Worm (Caenorhabditis elegans) whole organism, L1 larva: ENCODE measurements around the gene Y75B12B.11.

Source experiments
- C04F5.9 ChIP-seq: sonication (generic microtip); optimal IDR thresholded peaks from 2 replicates; lab custom pipeline; 2016; ENCODE audit warnings: missing genetic modification characterization, missing compliant biosample characterization
- F16B12.6 ChIP-seq: fragments of 150-350 bp; optimal IDR thresholded peaks from 2 replicates; lab custom pipeline; 2014; ENCODE audit warnings: missing biosample characterization, missing genetic modification characterization
- Y116A8C.19 ChIP-seq: sonication (generic microtip); optimal IDR thresholded peaks from 2 replicates; lab custom pipeline; 2016; ENCODE audit warnings: missing compliant biosample characterization, missing genetic modification characterization, borderline replicate concordance
- aha-1 ChIP-seq: fragments of 150-350 bp; optimal IDR thresholded peaks from 2 replicates; lab custom pipeline; 2014; ENCODE audit warnings: missing biosample characterization, missing genetic modification characterization
- aly-2 ChIP-seq: fragments of 150-350 bp; optimal IDR thresholded peaks from 2 replicates; lab custom pipeline; 2014; ENCODE audit warnings: missing biosample characterization, missing genetic modification characterization
- ama-1 ChIP-seq: fragments of 150-350 bp; optimal IDR thresholded peaks from 2 replicates; lab custom pipeline; 2014
- blmp-1 ChIP-seq: fragments of 150-350 bp; optimal IDR thresholded peaks from 2 replicates; lab custom pipeline; 2014; ENCODE audit warnings: missing biosample characterization, missing genetic modification characterization
- ceh-88 ChIP-seq: fragments of 200-800 bp; sonication (Bioruptor generic); IDR thresholded peaks from 2 replicates; pipeline ENCODE4 v1.3.6; 2022; ENCODE audit warnings: missing genetic modification characterization, missing compliant biosample characterization
- ces-1 ChIP-seq: fragments of 150-350 bp; optimal IDR thresholded peaks from 2 replicates; lab custom pipeline; 2014; ENCODE audit warnings: missing biosample characterization, missing genetic modification reagents, missing genetic modification characterization
- dsc-1 ChIP-seq: sonication (generic microtip); optimal IDR thresholded peaks from 2 replicates; lab custom pipeline; 2016; ENCODE audit warnings: mild to moderate bottlenecking, missing genetic modification characterization, missing compliant biosample characterization
- efl-1 ChIP-seq, 4 experiments: fragments of 150-350 bp; optimal IDR thresholded peaks in 3 of 4; peaks in 1 of 4; 1 replicate in 1 of 4; 2 replicates in 3 of 4; lab custom pipeline; 2014; ENCODE audit warnings: missing biosample characterization in 2 of 4, missing genetic modification characterization in 2 of 4, missing genetic modification reagents in 2 of 4
- efl-3 ChIP-seq: fragments of 200-800 bp; sonication (Bioruptor generic); optimal IDR thresholded peaks from 2 replicates; lab custom pipeline; 2018; ENCODE audit warnings: mild to moderate bottlenecking, missing genetic modification characterization, missing compliant biosample characterization
- egl-13 ChIP-seq: sonication (generic microtip); optimal IDR thresholded peaks from 2 replicates; lab custom pipeline; 2016; ENCODE audit warnings: missing genotype, missing genetic modification reagents, missing genetic modification characterization, missing compliant biosample characterization
- egl-27 ChIP-seq, 2 experiments: fragments of 150-350 bp in 1 of 2; sonication (generic microtip); optimal IDR thresholded peaks; 3 replicates each; lab custom pipeline; 2017 to 2018; ENCODE audit warnings: missing biosample characterization in 2 of 2, missing genetic modification characterization in 2 of 2, missing genetic modification reagents in 2 of 2
- elt-2 ChIP-seq: sonication (generic microtip); optimal IDR thresholded peaks from 2 replicates; lab custom pipeline; 2016; ENCODE audit warnings: missing genetic modification characterization, mild to moderate bottlenecking, inconsistent platforms, missing compliant biosample characterization, missing genetic modification reagents
- elt-3 ChIP-seq, 6 experiments: fragments of 150-350 bp in 1 of 6; sonication (generic microtip); optimal IDR thresholded peaks; 2 replicates each; lab custom pipeline; 2017 to 2018; ENCODE audit warnings: missing biosample characterization in 6 of 6, missing genetic modification characterization in 6 of 6, inconsistent platforms in 1 of 6
- ets-5 ChIP-seq: fragments of 200-800 bp; sonication (Bioruptor generic); IDR thresholded peaks from 2 replicates; pipeline ENCODE4 v1.3.6; 2022; ENCODE audit warnings: missing genetic modification characterization, missing compliant biosample characterization
- fkh-10 ChIP-seq: sonication (generic microtip); optimal IDR thresholded peaks from 2 replicates; lab custom pipeline; 2017; ENCODE audit warnings: missing biosample characterization, missing genetic modification reagents, missing genetic modification characterization
- fkh-8 ChIP-seq: sonication (generic microtip); optimal IDR thresholded peaks from 2 replicates; lab custom pipeline; 2016; ENCODE audit warnings: mild to moderate bottlenecking, missing genetic modification characterization, missing compliant biosample characterization
- fos-1 ChIP-seq: fragments of 150-350 bp; optimal IDR thresholded peaks from 2 replicates; lab custom pipeline; 2014; ENCODE audit warnings: missing biosample characterization, missing genetic modification characterization
- hlh-17 ChIP-seq: fragments of 200-800 bp; sonication (Bioruptor generic); optimal IDR thresholded peaks from 2 replicates; lab custom pipeline; 2018; ENCODE audit warnings: missing genetic modification characterization, mild to moderate bottlenecking, missing compliant biosample characterization, moderate library complexity, borderline replicate concordance
- irx-1 ChIP-seq: sonication (generic microtip); optimal IDR thresholded peaks from 2 replicates; lab custom pipeline; 2016; ENCODE audit warnings: missing genetic modification characterization, missing compliant biosample characterization
- isw-1 ChIP-seq: fragments of 200-800 bp; sonication (Bioruptor generic); IDR thresholded peaks from 2 replicates; pipeline ENCODE4 v1.3.6; 2022; ENCODE audit warnings: missing genetic modification characterization, missing compliant biosample characterization
- lin-13 ChIP-seq: fragments of 150-350 bp; optimal IDR thresholded peaks from 2 replicates; lab custom pipeline; 2014; ENCODE audit warnings: missing biosample characterization, missing genetic modification reagents, missing genetic modification characterization
- lin-14 ChIP-seq: fragments of 200-800 bp; sonication (Bioruptor generic); optimal IDR thresholded peaks from 2 replicates; lab custom pipeline; 2018; ENCODE audit warnings: mild to moderate bottlenecking, missing genetic modification characterization, moderate library complexity, missing compliant biosample characterization
- lin-15B ChIP-seq: fragments of 150-350 bp; sonication (generic microtip); optimal IDR thresholded peaks from 3 replicates; lab custom pipeline; 2014; ENCODE audit warnings: missing biosample characterization, missing genetic modification characterization
- lin-35 ChIP-seq, 2 experiments: fragments of 150-350 bp; optimal IDR thresholded peaks; 2 replicates each; lab custom pipeline; 2014; ENCODE audit warnings: missing biosample characterization in 2 of 2, missing genetic modification characterization in 2 of 2, missing genetic modification reagents in 2 of 2
- lin-39 ChIP-seq: fragments of 150-350 bp; optimal IDR thresholded peaks from 2 replicates; lab custom pipeline; 2014; ENCODE audit warnings: missing biosample characterization, missing genetic modification reagents, missing genetic modification characterization
- lir-3 ChIP-seq: sonication (generic microtip); optimal IDR thresholded peaks from 2 replicates; lab custom pipeline; 2016; ENCODE audit warnings: mild to moderate bottlenecking, missing genetic modification characterization, moderate library complexity, missing compliant biosample characterization; ENCODE audit not compliant: poor library complexity
- mab-9 ChIP-seq: fragments of 200-800 bp; sonication (Bioruptor generic); IDR thresholded peaks from 2 replicates; pipeline ENCODE4 v1.3.6; 2022; ENCODE audit warnings: missing genetic modification reagents, missing genetic modification characterization, missing compliant biosample characterization
- mdl-1 ChIP-seq, 2 experiments: fragments of 150-350 bp; optimal IDR thresholded peaks; 2 replicates each; lab custom pipeline; 2014 to 2017; ENCODE audit warnings: missing biosample characterization in 2 of 2, missing genetic modification characterization in 2 of 2, inconsistent platforms in 1 of 2
- mep-1 ChIP-seq: fragments of 150-350 bp; optimal IDR thresholded peaks from 2 replicates; lab custom pipeline; 2014; ENCODE audit warnings: missing biosample characterization, missing genetic modification characterization
- nhr-19 ChIP-seq: fragments of 200-800 bp; sonication (Bioruptor generic); conservative IDR thresholded peaks from 2 replicates; pipeline ENCODE4 v1.3.6; 2022; ENCODE audit warnings: missing genetic modification characterization, missing compliant biosample characterization
- nhr-20 ChIP-seq: sonication (generic microtip); optimal IDR thresholded peaks from 2 replicates; lab custom pipeline; 2016; ENCODE audit warnings: mild to moderate bottlenecking, missing genetic modification characterization, missing compliant biosample characterization
- nhr-28 ChIP-seq: fragments of 150-350 bp; optimal IDR thresholded peaks from 2 replicates; lab custom pipeline; 2014; ENCODE audit warnings: missing biosample characterization, missing genetic modification characterization
- nhr-47 ChIP-seq: sonication (generic microtip); optimal IDR thresholded peaks from 2 replicates; lab custom pipeline; 2016; ENCODE audit warnings: mild to moderate bottlenecking, missing genetic modification characterization, moderate library complexity, missing compliant biosample characterization
- nhr-71 ChIP-seq: sonication (generic microtip); optimal IDR thresholded peaks from 2 replicates; lab custom pipeline; 2016; ENCODE audit warnings: mild to moderate bottlenecking, missing genetic modification characterization, moderate library complexity, missing compliant biosample characterization
- nhr-76 ChIP-seq: sonication (generic microtip); optimal IDR thresholded peaks from 2 replicates; lab custom pipeline; 2017; ENCODE audit warnings: missing biosample characterization, missing genetic modification characterization
- nhr-85 ChIP-seq: sonication (generic microtip); peaks from one replicate; lab custom pipeline; 2016; ENCODE audit warnings: missing genetic modification characterization, inconsistent platforms, missing compliant biosample characterization
- nhr-90 ChIP-seq: sonication (generic microtip); optimal IDR thresholded peaks from 2 replicates; lab custom pipeline; 2016; ENCODE audit warnings: mild to moderate bottlenecking, missing genetic modification characterization, missing compliant biosample characterization; ENCODE audit not compliant: poor library complexity
- pqm-1 ChIP-seq: sonication (generic microtip); optimal IDR thresholded peaks from 3 replicates; lab custom pipeline; 2017; ENCODE audit warnings: missing biosample characterization, missing genetic modification characterization
- snpc-4 ChIP-seq: fragments of 150-350 bp; optimal IDR thresholded peaks from 2 replicates; lab custom pipeline; 2014; ENCODE audit warnings: missing biosample characterization, missing genetic modification characterization
- snu-23 ChIP-seq: sonication (generic microtip); optimal IDR thresholded peaks from 2 replicates; lab custom pipeline; 2016; ENCODE audit warnings: missing genetic modification characterization, missing compliant biosample characterization
- sup-37 ChIP-seq: fragments of 200-800 bp; sonication (Bioruptor generic); optimal IDR thresholded peaks from 2 replicates; lab custom pipeline; 2018; ENCODE audit warnings: mild to moderate bottlenecking, missing genetic modification characterization, missing compliant biosample characterization
- swsn-7 ChIP-seq: sonication (generic microtip); optimal IDR thresholded peaks from 2 replicates; lab custom pipeline; 2016; ENCODE audit warnings: missing genetic modification characterization, missing compliant biosample characterization
- tbx-2 ChIP-seq: sonication (generic microtip); optimal IDR thresholded peaks from 2 replicates; lab custom pipeline; 2016; ENCODE audit warnings: missing genetic modification characterization, missing compliant biosample characterization
- tlp-1 ChIP-seq: fragments of 150-350 bp; optimal IDR thresholded peaks from 2 replicates; lab custom pipeline; 2014; ENCODE audit warnings: missing biosample characterization, missing genetic modification characterization
- unc-30 ChIP-seq: sonication (generic microtip); optimal IDR thresholded peaks from 2 replicates; lab custom pipeline; 2017; ENCODE audit warnings: missing biosample characterization, missing genetic modification characterization
- unc-62 ChIP-seq: fragments of 150-350 bp; optimal IDR thresholded peaks from 2 replicates; lab custom pipeline; 2014; ENCODE audit warnings: missing biosample characterization, missing genetic modification reagents, missing genetic modification characterization
- xbp-1 ChIP-seq: sonication (generic microtip); optimal IDR thresholded peaks from 2 replicates; lab custom pipeline; 2016; ENCODE audit warnings: missing genetic modification characterization, missing compliant biosample characterization
- zag-1 ChIP-seq: fragments of 150-350 bp; optimal IDR thresholded peaks from 2 replicates; lab custom pipeline; 2014; ENCODE audit warnings: missing biosample characterization, missing genetic modification characterization
- zip-4 ChIP-seq: fragments of 200-800 bp; sonication (Bioruptor generic); optimal IDR thresholded peaks from 2 replicates; lab custom pipeline; 2018; ENCODE audit warnings: mild to moderate bottlenecking, missing genetic modification characterization, moderate library complexity, missing compliant biosample characterization
- ztf-4 ChIP-seq: fragments of 150-350 bp; optimal IDR thresholded peaks from 2 replicates; lab custom pipeline; 2014; ENCODE audit warnings: missing biosample characterization, missing genetic modification characterization

The Y75B12B.11 gene

ce11 chrV:15190903-15191302 is at the start of gene Y75B12B.11:
Gene Y75B12B.11 (plus strand): TSS chrV:15191296.
- TF ChIP-seq mdl-1 (tag; optimal IDR thresholded peaks at IDR 0.05; lab: Kevin White, UChicago) (peak in 1 of 2 experiments; percentile 51), nhr-71 (tag; lab: Kevin White, UChicago) (peak; percentile 87), elt-3 (tag; optimal IDR thresholded peaks at IDR 0.05; lab: Kevin White, UChicago) (peak in 2 of 6 experiments; percentile 46 to 48), blmp-1 (tag; lab: Kevin White, UChicago) (no peak), lir-3 (tag; lab: Kevin White, UChicago) (peak; percentile 51), ces-1 (GFP tag; lab: Kevin White, UChicago) (no peak), fkh-10 (GFP tag; lab: Kevin White, UChicago) (no peak), tbx-2 (peak; percentile 66), Y116A8C.19 (tag; lab: Kevin White, UChicago) (no peak), lin-14 (GFP tag; lab: Kevin White, UChicago) (peak; percentile 63), dsc-1 (tag; lab: Kevin White, UChicago) (peak; percentile 66), C04F5.9 (peak; percentile 24), nhr-47 (tag; lab: Kevin White, UChicago) (peak; percentile 83), nhr-85 (tag; lab: Kevin White, UChicago) (peak; percentile 82), ceh-88 (no peak), ets-5 (GFP tag; lab: Robert Waterston, UW) (no peak), efl-3 (no peak), sup-37 (GFP tag; lab: Kevin White, UChicago) (no peak), efl-1 (optimal IDR thresholded peaks at IDR 0.05; lab: Kevin White, UChicago) (peak; percentile 57 to 80), efl-1 (GFP tag; optimal IDR thresholded peaks at IDR 0.05 in 1 of 2; lab: Kevin White, UChicago) (peak; percentile 72 to 98), mep-1 (peak; percentile 79), fos-1 (peak; percentile 16), zag-1 (no peak), fkh-8 (tag; lab: Kevin White, UChicago) (peak; percentile 88), lin-39 (no peak), xbp-1 (tag; lab: Kevin White, UChicago) (peak; percentile 57), F16B12.6 (tag; lab: Kevin White, UChicago) (peak; percentile 34), hlh-17 (GFP tag; lab: Kevin White, UChicago) (no peak), lin-35 (GFP tag; optimal IDR thresholded peaks at IDR 0.05; lab: Kevin White, UChicago) (peak; percentile 73 to 89), egl-13 (tag; lab: Kevin White, UChicago) (no peak), zip-4 (GFP tag; lab: Kevin White, UChicago) (peak; percentile 29), swsn-7 (peak; percentile 70), ztf-4 (peak; percentile 78), unc-30 (tag; lab: Kevin White, UChicago) (no peak), unc-62 (GFP tag; lab: Kevin White, UChicago) (no peak), aha-1 (tag; lab: Kevin White, UChicago) (no peak), elt-2 (tag; lab: Kevin White, UChicago) (peak; percentile 57), ama-1 (lab: Kevin White, UChicago) (peak; percentile 86), egl-27 (tag; optimal IDR thresholded peaks at IDR 0.05; lab: Kevin White, UChicago) (no peak), mab-9 (GFP tag; lab: Robert Waterston, UW) (no peak), nhr-76 (tag; lab: Kevin White, UChicago) (no peak), pqm-1 (tag; lab: Kevin White, UChicago) (no peak), nhr-19 (GFP tag; lab: Robert Waterston, UW) (peak; percentile 71), isw-1 (GFP tag; lab: Robert Waterston, UW) (no peak), nhr-28 (no peak), lin-13 (GFP tag; lab: Kevin White, UChicago) (peak; percentile 34), tlp-1 (tag; lab: Kevin White, UChicago) (no peak), nhr-20 (tag; lab: Kevin White, UChicago) (peak; percentile 79), snpc-4 (tag; lab: Kevin White, UChicago) (peak; percentile 56), irx-1 (tag; lab: Kevin White, UChicago) (peak; percentile 28), snu-23 (GFP tag; lab: Kevin White, UChicago) (peak; percentile 78), aly-2 (no peak), nhr-90 (tag; lab: Kevin White, UChicago) (peak; percentile 75), lin-15B (tag; lab: Kevin White, UChicago) (peak; percentile 49)
